Worm (Caenorhabditis elegans) whole organism, L1 larva: ENCODE data around the gene vps-26.

ENCODE experiments used
- lsy-2 ChIP-seq, 2 experiments: fragments of 150-350 bp; optimal IDR thresholded peaks; 2 replicates each; lab custom pipeline; 2014; ENCODE audit warnings: missing biosample characterization in 2 of 2, missing genetic modification characterization in 2 of 2
- nhr-12 ChIP-seq: sonication (generic microtip); optimal IDR thresholded peaks from 2 replicates; lab custom pipeline; 2017; ENCODE audit warnings: missing biosample characterization, missing genetic modification characterization
- nhr-28 ChIP-seq: fragments of 150-350 bp; optimal IDR thresholded peaks from 2 replicates; lab custom pipeline; 2014; ENCODE audit warnings: missing biosample characterization, missing genetic modification characterization

DNA sequence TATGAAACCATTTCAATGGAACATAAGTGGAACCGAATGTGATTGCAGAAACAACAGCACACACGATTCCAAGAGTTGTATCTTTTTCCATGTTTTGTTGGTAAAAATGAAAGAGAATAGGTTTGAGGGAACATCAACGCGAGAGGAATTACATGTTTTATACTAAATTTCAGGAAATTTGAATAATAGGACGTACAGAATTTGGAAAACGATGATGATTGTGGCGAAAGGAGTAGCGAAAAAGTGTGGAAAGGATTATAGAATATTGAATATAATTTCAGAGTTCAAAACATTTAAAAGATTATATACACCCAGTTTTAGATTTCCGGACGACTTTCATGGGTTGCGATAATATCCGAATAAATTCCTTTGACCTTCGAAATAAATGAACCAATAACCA, 32.6 kb downstream of the vps-26 start, which contains the start of gene F49C12.6:
- TF ChIP-seq nhr-28 (tag; lab: Kevin White, UChicago) (no peak), nhr-12 (tag; lab: Kevin White, UChicago) (no peak), lsy-2 (tag; optimal IDR thresholded peaks at IDR 0.05; lab: Kevin White, UChicago) (no peak)
